Worm (Caenorhabditis elegans) whole organism, late embryonic: Measurements from ENCODE around the gene W09D10.5.

Source experiments
- ceh-19 ChIP-seq: fragments of 200-800 bp; sonication (Bioruptor generic); optimal IDR thresholded peaks from 2 replicates; lab custom pipeline; 2018; ENCODE audit warnings: mild to moderate bottlenecking, missing genetic modification characterization, missing compliant biosample characterization
- dmd-4 ChIP-seq: sonication (generic microtip); optimal IDR thresholded peaks from 2 replicates; lab custom pipeline; 2016; ENCODE audit warnings: borderline replicate concordance, missing genetic modification characterization, missing compliant biosample characterization
- pha-4 ChIP-seq: fragments of 150-350 bp; optimal IDR thresholded peaks from 2 replicates; lab custom pipeline; 2018; ENCODE audit warnings: missing biosample characterization, missing genetic modification reagents, missing genetic modification characterization
- pqm-1 ChIP-seq: sonication (generic microtip); optimal IDR thresholded peaks from 2 replicates; lab custom pipeline; 2016; ENCODE audit warnings: missing genetic modification characterization, missing compliant biosample characterization
- sox-4 ChIP-seq: sonication (generic microtip); optimal IDR thresholded peaks from 2 replicates; lab custom pipeline; 2017; ENCODE audit warnings: mild to moderate bottlenecking, missing genetic modification characterization, inconsistent platforms, missing compliant biosample characterization
- syd-9 ChIP-seq: sonication (generic microtip); optimal IDR thresholded peaks from 2 replicates; lab custom pipeline; 2016; ENCODE audit warnings: mild to moderate bottlenecking, missing genetic modification characterization, moderate library complexity, missing compliant biosample characterization
- unc-55 ChIP-seq: sonication (generic microtip); optimal IDR thresholded peaks from 2 replicates; lab custom pipeline; 2017; ENCODE audit warnings: missing biosample characterization, missing genetic modification reagents, missing genetic modification characterization
- ztf-16 ChIP-seq: sonication (generic microtip); optimal IDR thresholded peaks from 2 replicates; lab custom pipeline; 2017; ENCODE audit warnings: missing genetic modification characterization, missing compliant biosample characterization

ce11 chrIII:10754379-10754778 is 43.0 kb upstream of the W09D10.5 start:
- TF ChIP-seq sox-4 (tag; lab: Kevin White, UChicago) (no peak), ztf-16 (tag; lab: Kevin White, UChicago) (no peak), ceh-19 (GFP tag; lab: Kevin White, UChicago) (no peak), unc-55 (GFP tag; lab: Kevin White, UChicago) (no peak), dmd-4 (tag; lab: Kevin White, UChicago) (no peak), pha-4 (no peak), pqm-1 (no peak), syd-9 (tag; lab: Kevin White, UChicago) (no peak)
